Fruit fly (Drosophila melanogaster) whole organism, embryonic: ENCODE results near the gene capu.

Experiments
- ATbp ChIP-seq: fragments of 200-800 bp; sonication (Bioruptor generic); optimal IDR thresholded peaks from 2 replicates; lab custom pipeline; 2017; ENCODE audit warnings: missing biosample characterization, mild to moderate bottlenecking, missing genetic modification characterization, missing genetic modification reagents
- Awh ChIP-seq: fragments of 200-800 bp; sonication (Bioruptor generic); IDR thresholded peaks from 2 replicates; pipeline ENCODE4, ENCODE4 v1.3.6; 2022; ENCODE audit warnings: missing biosample characterization, missing genetic modification characterization
- CG10147 ChIP-seq: fragments of 200-800 bp; sonication (Bioruptor generic); optimal IDR thresholded peaks from 2 replicates; lab custom pipeline; 2019; ENCODE audit warnings: missing biosample characterization, mild to moderate bottlenecking, missing genetic modification characterization, moderate library complexity
- CG10209 ChIP-seq: fragments of 200-800 bp; sonication (Bioruptor generic); optimal IDR thresholded peaks from 3 replicates; lab custom pipeline; 2017; ENCODE audit warnings: missing biosample characterization, mild to moderate bottlenecking, missing genetic modification characterization, missing genetic modification reagents
- CG15011 ChIP-seq: fragments of 200-800 bp; sonication (Bioruptor generic); optimal IDR thresholded peaks from 3 replicates; lab custom pipeline; 2018; ENCODE audit warnings: missing biosample characterization, mild to moderate bottlenecking, missing genetic modification characterization
- CG15479 ChIP-seq: fragments of 200-800 bp; sonication (Bioruptor generic); optimal IDR thresholded peaks from 3 replicates; lab custom pipeline; 2019; ENCODE audit warnings: missing biosample characterization, mild to moderate bottlenecking, missing genetic modification characterization, moderate library complexity
- CG15696 ChIP-seq: fragments of 200-800 bp; sonication (Bioruptor generic); optimal IDR thresholded peaks from 2 replicates; lab custom pipeline; 2019; ENCODE audit warnings: missing biosample characterization, mild to moderate bottlenecking, missing genetic modification characterization, moderate library complexity
- CG1602 ChIP-seq: fragments of 200-800 bp; sonication (Bioruptor generic); optimal IDR thresholded peaks from 3 replicates; lab custom pipeline; 2016; ENCODE audit warnings: missing biosample characterization, missing genetic modification characterization
- CG1603 ChIP-seq: fragments of 200-800 bp; sonication (Bioruptor generic); optimal IDR thresholded peaks from 2 replicates; lab custom pipeline; 2019; ENCODE audit warnings: missing biosample characterization, mild to moderate bottlenecking, missing genetic modification characterization, moderate library complexity
- CG17829 ChIP-seq: fragments of 200-800 bp; optimal IDR thresholded peaks from 2 replicates; lab custom pipeline; 2019; ENCODE audit warnings: missing biosample characterization, mild to moderate bottlenecking, missing genetic modification characterization, moderate library complexity
- CG17912 ChIP-seq: fragments of 200-800 bp; sonication (Bioruptor generic); optimal IDR thresholded peaks from 2 replicates; lab custom pipeline; 2018; ENCODE audit warnings: missing biosample characterization, mild to moderate bottlenecking, missing genetic modification characterization
- CG18619 ChIP-seq: fragments of 200-800 bp; sonication (Bioruptor generic); optimal IDR thresholded peaks from 3 replicates; lab custom pipeline; 2017; ENCODE audit warnings: missing biosample characterization, mild to moderate bottlenecking, missing genetic modification characterization
- CG2199 ChIP-seq: fragments of 200-800 bp; sonication (Bioruptor generic); IDR thresholded peaks from 3 replicates; pipeline ENCODE4 v1.3.6; 2022; ENCODE audit warnings: missing biosample characterization, missing genetic modification characterization
- CG30020 ChIP-seq: fragments of 200-800 bp; optimal IDR thresholded peaks from 2 replicates; lab custom pipeline; 2019; ENCODE audit warnings: missing biosample characterization, mild to moderate bottlenecking, missing genetic modification characterization, moderate library complexity
- CG3065 ChIP-seq: fragments of 200-800 bp; sonication (Bioruptor generic); optimal IDR thresholded peaks from 2 replicates; lab custom pipeline; 2016; ENCODE audit warnings: missing biosample characterization, missing genetic modification characterization
- CG4282 ChIP-seq: fragments of 200-800 bp; sonication (Bioruptor generic); optimal IDR thresholded peaks from 2 replicates; lab custom pipeline; 2016; ENCODE audit warnings: missing biosample characterization, missing genetic modification characterization
- CG5180 ChIP-seq: fragments of 200-800 bp; sonication (Bioruptor generic); optimal IDR thresholded peaks from 3 replicates; lab custom pipeline; 2017; ENCODE audit warnings: missing biosample characterization, missing genetic modification characterization, mild to moderate bottlenecking, moderate library complexity, missing genetic modification reagents
- CG8281 ChIP-seq: fragments of 200-800 bp; sonication (Bioruptor generic); optimal IDR thresholded peaks from 2 replicates; lab custom pipeline; 2018; ENCODE audit warnings: missing biosample characterization, mild to moderate bottlenecking, missing genetic modification characterization, moderate library complexity
- CTCF ChIP-seq: fragments of 200-800 bp; sonication (Bioruptor generic); optimal IDR thresholded peaks from 2 replicates; lab custom pipeline; 2017; ENCODE audit warnings: missing biosample characterization, mild to moderate bottlenecking, missing genetic modification characterization, moderate library complexity
- Dfd ChIP-seq, 2 experiments: fragments of >200 bp; optimal IDR thresholded peaks; 2 replicates each; lab custom pipeline; 2017; ENCODE audit warnings: missing biosample characterization in 2 of 2, missing genetic modification characterization in 2 of 2
- Ets65A ChIP-seq: fragments of 200-800 bp; sonication (Bioruptor generic); peaks from one replicate; lab custom pipeline; 2016; ENCODE audit warnings: missing biosample characterization, missing genetic modification characterization
- Gug ChIP-seq: fragments of 200-800 bp; sonication (Bioruptor generic); IDR thresholded peaks from 4 replicates; pipeline ENCODE4 v1.3.6; 2022; ENCODE audit warnings: missing biosample characterization, missing genetic modification characterization
- HLH4C ChIP-seq: fragments of 200-800 bp; sonication (Bioruptor generic); IDR thresholded peaks from 3 replicates; pipeline ENCODE4 v1.3.6; 2022; ENCODE audit warnings: missing biosample characterization, missing genetic modification characterization; ENCODE audit not compliant: partially characterized antibody
- HmgD ChIP-seq: fragments of 200-800 bp; sonication (Bioruptor generic); optimal IDR thresholded peaks from 3 replicates; lab custom pipeline; 2016; ENCODE audit warnings: missing biosample characterization, missing genetic modification characterization
- Hr39 ChIP-seq: fragments of >200 bp; optimal IDR thresholded peaks from 2 replicates; lab custom pipeline; 2017
- Jarid2 ChIP-seq: fragments of 200-800 bp; sonication (Bioruptor generic); optimal IDR thresholded peaks from 3 replicates; lab custom pipeline; 2017; ENCODE audit warnings: mild to moderate bottlenecking, missing biosample characterization, missing genetic modification reagents, missing genetic modification characterization
- MTF-1 ChIP-seq: fragments of 200-800 bp; sonication (Bioruptor generic); optimal IDR thresholded peaks from 2 replicates; lab custom pipeline; 2018; ENCODE audit warnings: missing biosample characterization, mild to moderate bottlenecking, missing genetic modification characterization, borderline replicate concordance
- Mes4 ChIP-seq: fragments of 200-800 bp; sonication (Bioruptor generic); optimal IDR thresholded peaks from 2 replicates; lab custom pipeline; 2016; ENCODE audit warnings: missing biosample characterization, missing genetic modification characterization
- Rfx ChIP-seq: fragments of 200-800 bp; sonication (Bioruptor generic); IDR thresholded peaks from 2 replicates; pipeline ENCODE4 v1.3.6; 2022; ENCODE audit warnings: missing biosample characterization, missing genetic modification characterization
- Tbp ChIP-seq: fragments of >200 bp; optimal IDR thresholded peaks from 2 replicates; lab custom pipeline; 2018; ENCODE audit warnings: missing biosample characterization, missing genetic modification characterization
- Xrp1 ChIP-seq: fragments of 200-800 bp; sonication (Bioruptor generic); IDR thresholded peaks from 2 replicates; pipeline ENCODE4 v1.3.6; 2022; ENCODE audit warnings: missing biosample characterization, missing genetic modification characterization
- ab ChIP-seq: fragments of 200-800 bp; sonication (Bioruptor generic); optimal IDR thresholded peaks from 2 replicates; lab custom pipeline; 2016; ENCODE audit warnings: missing biosample characterization, missing genetic modification characterization
- ap ChIP-seq: fragments of 200-800 bp; sonication (Bioruptor generic); IDR thresholded peaks from 2 replicates; pipeline ENCODE4 v1.3.6; 2022; ENCODE audit warnings: missing biosample characterization, missing genetic modification characterization
- bcd ChIP-seq: fragments of 200-800 bp; sonication (Bioruptor generic); optimal IDR thresholded peaks from 2 replicates; lab custom pipeline; 2017; ENCODE audit warnings: missing biosample characterization, mild to moderate bottlenecking, missing genetic modification characterization
- cg ChIP-seq: fragments of 200-800 bp; sonication (Bioruptor generic); optimal IDR thresholded peaks from 3 replicates; lab custom pipeline; 2019; ENCODE audit warnings: missing biosample characterization, mild to moderate bottlenecking, missing genetic modification characterization, moderate library complexity
- da ChIP-seq: fragments of 200-800 bp; sonication (Bioruptor generic); optimal IDR thresholded peaks from 2 replicates; lab custom pipeline; 2016; ENCODE audit warnings: missing biosample characterization, missing genetic modification characterization
- dmrt11E ChIP-seq: fragments of 200-800 bp; sonication (Bioruptor generic); optimal IDR thresholded peaks from 3 replicates; lab custom pipeline; 2018; ENCODE audit warnings: missing biosample characterization, mild to moderate bottlenecking, missing genetic modification characterization, moderate library complexity
- ems ChIP-seq: fragments of 200-800 bp; sonication (Bioruptor generic); optimal IDR thresholded peaks from 3 replicates; lab custom pipeline; 2016; ENCODE audit warnings: missing biosample characterization, missing genetic modification characterization
- esg ChIP-seq: fragments of 200-800 bp; sonication (Bioruptor generic); conservative IDR thresholded peaks from 2 replicates; pipeline ENCODE4 v1.3.6; 2022; ENCODE audit warnings: missing biosample characterization, missing genetic modification characterization
- gro ChIP-seq: fragments of 200-800 bp; sonication (Bioruptor generic); optimal IDR thresholded peaks from 2 replicates; lab custom pipeline; 2016; ENCODE audit warnings: missing biosample characterization, missing genetic modification characterization
- h ChIP-seq: fragments of >200 bp; optimal IDR thresholded peaks from 2 replicates; lab custom pipeline; 2017
- ham ChIP-seq: fragments of 200-800 bp; sonication (Bioruptor generic); IDR thresholded peaks from 2 replicates; pipeline ENCODE4 v1.3.6; 2022; ENCODE audit warnings: missing biosample characterization, missing genetic modification characterization
- hth ChIP-seq: fragments of >200 bp; optimal IDR thresholded peaks from 2 replicates; lab custom pipeline; 2017; ENCODE audit warnings: inconsistent platforms
- kah ChIP-seq: fragments of 200-800 bp; sonication (Bioruptor generic); optimal IDR thresholded peaks from 2 replicates; lab custom pipeline; 2018; ENCODE audit warnings: missing biosample characterization, mild to moderate bottlenecking, missing genetic modification characterization
- klu ChIP-seq: fragments of 200-800 bp; sonication (Bioruptor generic); IDR thresholded peaks from 2 replicates; pipeline ENCODE4 v1.3.6; 2022; ENCODE audit warnings: missing biosample characterization, missing genetic modification characterization
- lilli ChIP-seq: fragments of 200-800 bp; sonication (Bioruptor generic); optimal IDR thresholded peaks from 3 replicates; lab custom pipeline; 2016; ENCODE audit warnings: missing biosample characterization, missing genetic modification characterization
- luna ChIP-seq: fragments of 200-800 bp; sonication (Bioruptor generic); optimal IDR thresholded peaks from 2 replicates; lab custom pipeline; 2016; ENCODE audit warnings: missing biosample characterization, missing genetic modification characterization
- org-1 ChIP-seq: fragments of 200-800 bp; sonication (Bioruptor generic); optimal IDR thresholded peaks from 2 replicates; lab custom pipeline; 2017; ENCODE audit warnings: missing biosample characterization, missing genetic modification characterization
- p53 ChIP-seq: fragments of 200-800 bp; sonication (Bioruptor generic); optimal IDR thresholded peaks from 2 replicates; lab custom pipeline; 2016; ENCODE audit warnings: missing biosample characterization, missing genetic modification characterization
- pan ChIP-seq, 4 experiments: fragments of >200 bp in 3 of 4; fragments of 200-800 bp in 1 of 4; sonication (Bioruptor generic) in 1 of 4; optimal IDR thresholded peaks in 3 of 4; IDR thresholded peaks in 1 of 4; 2 replicates each; pipeline versions ENCODE4 v1.3.6 to Lab custom; 2017 to 2022; ENCODE audit warnings: missing biosample characterization in 2 of 4, missing genetic modification characterization in 2 of 4, mixed read lengths in 1 of 4
- pfk ChIP-seq: fragments of 200-800 bp; sonication (Bioruptor generic); optimal IDR thresholded peaks from 2 replicates; lab custom pipeline; 2018; ENCODE audit warnings: missing biosample characterization, mild to moderate bottlenecking, missing genetic modification characterization, moderate library complexity
- rib ChIP-seq: fragments of 200-800 bp; sonication (Bioruptor generic); IDR thresholded peaks from 2 replicates; pipeline ENCODE4 v1.3.6; 2022; ENCODE audit warnings: missing biosample characterization, missing genetic modification characterization
- z ChIP-seq: fragments of 200-800 bp; sonication (Bioruptor generic); IDR thresholded peaks from 3 replicates; pipeline ENCODE4 v1.3.6; 2022; ENCODE audit warnings: missing biosample characterization, missing genetic modification characterization

Gene capu

dm6 chr2L:3862437-3863041, 40.1 kb downstream of the capu start, which contains the start of gene TTLL4B (continued):
- TF ChIP-seq org-1 (GFP tag; lab: Kevin White, UChicago) (no peak), CG30020 (no peak), esg (no peak), z (GFP tag; lab: Robert Waterston, UW) (no peak), p53 (GFP tag; lab: Kevin White, UChicago) (no peak), Gug (GFP tag; lab: Robert Waterston, UW) (no peak), pan (optimal IDR thresholded peaks at IDR 0.05; lab: Kevin White, UChicago) (no peak), pan (GFP tag; optimal IDR thresholded peaks at IDR 0.05 in 1 of 2, IDR thresholded peaks at IDR 0.05 in 1 of 2) (no peak), HLH4C (peak; percentile 92), h (lab: Kevin White, UChicago) (no peak), da (GFP tag; lab: Kevin White, UChicago) (no peak), lilli (GFP tag; lab: Kevin White, UChicago) (peak; percentile 17), Awh (GFP tag; lab: Robert Waterston, UW) (no peak), CG1603 (tag; lab: Kevin White, UChicago) (peak; percentile 58), bcd (no peak), ap (GFP tag; lab: Robert Waterston, UW) (no peak), CG10209 (GFP tag; lab: Kevin White, UChicago) (no peak), CG5180 (GFP tag; lab: Kevin White, UChicago) (no peak), ATbp (GFP tag; lab: Kevin White, UChicago) (no peak), CG2199 (no peak), pfk (no peak), CG4282 (GFP tag; lab: Kevin White, UChicago) (no peak), CTCF (GFP tag; lab: Kevin White, UChicago) (no peak), HmgD (GFP tag; lab: Kevin White, UChicago) (no peak), Hr39 (lab: Kevin White, UChicago) (no peak), dmrt11E (tag; lab: Kevin White, UChicago) (no peak), CG18619 (no peak), cg (GFP tag; lab: Kevin White, UChicago) (peak; percentile 94), ab (GFP tag; lab: Kevin White, UChicago) (no peak), Rfx (GFP tag; lab: Robert Waterston, UW) (no peak), CG15696 (no peak), hth (lab: Kevin White, UChicago) (no peak), Jarid2 (GFP tag; lab: Kevin White, UChicago) (no peak), klu (no peak), Xrp1 (GFP tag; lab: Robert Waterston, UW) (peak; percentile 37; the same call in 1 of the 2 replicates), ems (GFP tag; lab: Kevin White, UChicago) (no peak), CG10147 (GFP tag; lab: Kevin White, UChicago) (no peak), MTF-1 (GFP tag; lab: Kevin White, UChicago) (peak; percentile 65), rib (GFP tag; lab: Robert Waterston, UW) (no peak), Mes4 (GFP tag; lab: Kevin White, UChicago) (no peak), kah (GFP tag; lab: Kevin White, UChicago) (no peak), CG3065 (GFP tag; lab: Kevin White, UChicago) (no peak), Ets65A (GFP tag; lab: Kevin White, UChicago) (peak; percentile 75), CG15479 (GFP tag; lab: Kevin White, UChicago) (no peak), CG15011 (GFP tag; lab: Kevin White, UChicago) (no peak), CG8281 (tag; lab: Kevin White, UChicago) (no peak), CG17912 (GFP tag; lab: Kevin White, UChicago) (no peak), ham (no peak), Dfd (GFP tag; optimal IDR thresholded peaks at IDR 0.05; lab: Kevin White, UChicago) (no peak), CG1602 (no peak), luna (GFP tag; lab: Kevin White, UChicago) (no peak), Tbp (GFP tag; lab: Kevin White, UChicago) (no peak), CG17829 (tag; lab: Kevin White, UChicago) (peak; percentile 17), gro (no peak)
